Worm (Caenorhabditis elegans) whole organism, L1 larva: ENCODE measurements around the gene F19B10.2.

Experiments used
- C34B4.2 ChIP-seq: sonication (generic microtip); optimal IDR thresholded peaks from 2 replicates; lab custom pipeline; 2017; ENCODE audit warnings: mild to moderate bottlenecking, missing genetic modification characterization, missing compliant biosample characterization
- F16B12.6 ChIP-seq: fragments of 150-350 bp; optimal IDR thresholded peaks from 2 replicates; lab custom pipeline; 2014; ENCODE audit warnings: missing biosample characterization, missing genetic modification characterization
- Y116A8C.19 ChIP-seq: sonication (generic microtip); optimal IDR thresholded peaks from 2 replicates; lab custom pipeline; 2016; ENCODE audit warnings: missing compliant biosample characterization, missing genetic modification characterization, borderline replicate concordance
- ceh-82 ChIP-seq, 3 experiments: fragments of 150-350 bp in 1 of 3; sonication (generic microtip) in 2 of 3; optimal IDR thresholded peaks; 2 replicates each; lab custom pipeline; 2014 to 2017; ENCODE audit warnings: missing biosample characterization in 3 of 3, missing genetic modification characterization in 3 of 3
- efl-1 ChIP-seq, 4 experiments: fragments of 150-350 bp; optimal IDR thresholded peaks in 3 of 4; peaks in 1 of 4; 1 replicate in 1 of 4; 2 replicates in 3 of 4; lab custom pipeline; 2014; ENCODE audit warnings: missing biosample characterization in 2 of 4, missing genetic modification characterization in 2 of 4, missing genetic modification reagents in 2 of 4
- jun-1 ChIP-seq: fragments of 150-350 bp; optimal IDR thresholded peaks from 2 replicates; lab custom pipeline; 2014; ENCODE audit warnings: missing biosample characterization, missing genetic modification reagents, missing genetic modification characterization
- vab-15 ChIP-seq: sonication (generic microtip); optimal IDR thresholded peaks from 2 replicates; lab custom pipeline; 2017; ENCODE audit warnings: missing genotype, mild to moderate bottlenecking, missing genetic modification characterization, missing compliant biosample characterization
- ztf-4 ChIP-seq: fragments of 150-350 bp; optimal IDR thresholded peaks from 2 replicates; lab custom pipeline; 2014; ENCODE audit warnings: missing biosample characterization, missing genetic modification characterization

ce11 chrII:3659776-3660175 is 15.5 kb upstream of the F19B10.2 start, which contains the start of gene F19B10.4:
- TF ChIP-seq ztf-4 (tag; lab: Kevin White, UChicago) (no peak), Y116A8C.19 (tag; lab: Kevin White, UChicago) (no peak), ceh-82 (tag; optimal IDR thresholded peaks at IDR 0.05; lab: Kevin White, UChicago) (no peak), C34B4.2 (tag; lab: Kevin White, UChicago) (no peak), vab-15 (tag; lab: Kevin White, UChicago) (no peak), jun-1 (tag; lab: Kevin White, UChicago) (no peak), efl-1 (optimal IDR thresholded peaks at IDR 0.05; lab: Kevin White, UChicago) (no peak), efl-1 (GFP tag; optimal IDR thresholded peaks at IDR 0.05 in 1 of 2; lab: Kevin White, UChicago) (no peak), F16B12.6 (no peak)
